Worm (Caenorhabditis elegans): ENCODE data around the gene T13C2.7.

DNA sequence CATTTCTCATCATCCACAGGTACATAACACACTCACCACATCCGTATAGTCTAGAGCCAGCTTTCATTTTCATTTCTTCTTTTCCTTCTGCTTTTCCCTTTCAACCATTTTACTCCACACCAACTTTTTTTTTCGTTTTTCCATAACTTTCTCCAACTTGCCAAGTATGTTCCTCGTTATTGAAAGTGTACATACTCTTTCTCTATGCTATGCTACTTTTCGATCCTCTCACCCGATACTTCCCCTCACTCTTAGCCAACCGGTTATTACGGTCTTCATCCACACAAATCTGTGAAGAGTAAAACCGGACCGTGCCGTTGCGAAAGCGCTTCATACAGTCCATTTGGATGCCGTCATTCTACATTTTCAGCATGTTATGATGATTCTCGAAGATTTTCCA is 12.7 kb downstream of the T13C2.7 start, which contains the start of gene T13C2.2:
- TF ChIP-seq zip-8 (tag; optimal IDR thresholded peaks at IDR 0.05) (no peak), lsy-2 (tag; optimal IDR thresholded peaks at IDR 0.05) (no peak), blmp-1 (tag; optimal IDR thresholded peaks at IDR 0.05) (no peak), nhr-237 (tag; optimal IDR thresholded peaks at IDR 0.05) (no peak), sptf-1 (tag; optimal IDR thresholded peaks at IDR 0.05) (no peak)

All from whole organism, mixed stage, embryonic.